Fruit fly (Drosophila melanogaster) whole organism, wandering third instar larva: ENCODE data around the gene ppk16.

ENCODE experiments used
- GATAd ChIP-seq: sonication (Bioruptor generic); optimal IDR thresholded peaks from 2 replicates; lab custom pipeline; 2016; ENCODE audit warnings: missing biosample characterization, missing genetic modification characterization
- Hnf4 ChIP-seq: fragments of 200-800 bp; sonication (Bioruptor generic); optimal IDR thresholded peaks from 2 replicates; lab custom pipeline; 2016; ENCODE audit warnings: missing biosample characterization, mild to moderate bottlenecking, missing genetic modification characterization
- Jra ChIP-seq: sonication (Bioruptor generic); optimal IDR thresholded peaks from 2 replicates; lab custom pipeline; 2016; ENCODE audit warnings: missing biosample characterization, missing genetic modification characterization
- Mio ChIP-seq: sonication (Bioruptor generic); optimal IDR thresholded peaks from 2 replicates; lab custom pipeline; 2016; ENCODE audit warnings: missing biosample characterization, missing genetic modification characterization
- Myc ChIP-seq: fragments of >200 bp; optimal IDR thresholded peaks from 2 replicates; lab custom pipeline; 2017
- Rel ChIP-seq, 2 experiments: fragments of 200-800 bp; sonication (Bioruptor generic) in 1 of 2; optimal IDR thresholded peaks; 2 replicates in 1 of 2; 3 replicates in 1 of 2; lab custom pipeline; 2016 to 2019; ENCODE audit warnings: mild to moderate bottlenecking in 2 of 2, missing biosample characterization in 2 of 2, missing genetic modification characterization in 2 of 2, moderate library complexity in 1 of 2
- Sp1 ChIP-seq: fragments of 200-800 bp; sonication (Bioruptor generic); optimal IDR thresholded peaks from 3 replicates; lab custom pipeline; 2019; ENCODE audit warnings: missing biosample characterization, mild to moderate bottlenecking, missing genetic modification characterization, moderate library complexity
- br ChIP-seq: fragments of 200-800 bp; sonication (Bioruptor generic); optimal IDR thresholded peaks from 2 replicates; lab custom pipeline; 2016; ENCODE audit warnings: missing biosample characterization, missing genetic modification characterization
- h ChIP-seq: fragments of 200-800 bp; sonication (Bioruptor generic); optimal IDR thresholded peaks from 3 replicates; lab custom pipeline; 2016; ENCODE audit warnings: missing biosample characterization, mild to moderate bottlenecking, missing genetic modification characterization
- sv ChIP-seq: fragments of 200-800 bp; sonication (Bioruptor generic); optimal IDR thresholded peaks from 3 replicates; lab custom pipeline; 2016; ENCODE audit warnings: missing biosample characterization, missing genetic modification characterization

The ppk16 gene

dm6 chr2L:9731269-9731668 lies 43.6 kb downstream of the ppk16 start:
- TF ChIP-seq Hnf4 (no peak), Myc (lab: Kevin White, UChicago) (peak; percentile 72)
- TF ChIP-seq, all 38 proteins: peak for 1

- no peak for TF ChIP-seq Rel (GFP tag; optimal IDR thresholded peaks at IDR 0.05; lab: Kevin White, UChicago)
- TF ChIP-seq Rel (tag; optimal IDR thresholded peaks at IDR 0.05; lab: Kevin White, UChicago), result peak; percentile 82
- TF ChIP-seq GATAd (GFP tag; lab: Kevin White, UChicago), result no peak
- TF ChIP-seq Hnf4, result no peak
- TF ChIP-seq Myc (lab: Kevin White, UChicago), result no peak
- TF ChIP-seq Jra (GFP tag; lab: Kevin White, UChicago), result no peak
- TF ChIP-seq br (GFP tag; lab: Kevin White, UChicago), result no peak
- no peak for TF ChIP-seq h (GFP tag; lab: Kevin White, UChicago)
- no peak for TF ChIP-seq sv (GFP tag; lab: Kevin White, UChicago)
Measured at dm6 chr2L:9729618-9730284, 45.1 kb downstream of the ppk16 start, which contains the start of gene CG13116. CG13116 (plus strand) TSS chr2L:9729940.

dm6 chr2L:9728791-9729190 lies 46.0 kb downstream of the ppk16 start:
- TF ChIP-seq h (GFP tag; lab: Kevin White, UChicago) (peak; percentile 24), Sp1 (no peak), Mio (GFP tag; lab: Kevin White, UChicago) (no peak)
